Fruit fly (Drosophila melanogaster): ENCODE measurements around the gene Taf11.

Gene Taf11

DNA sequence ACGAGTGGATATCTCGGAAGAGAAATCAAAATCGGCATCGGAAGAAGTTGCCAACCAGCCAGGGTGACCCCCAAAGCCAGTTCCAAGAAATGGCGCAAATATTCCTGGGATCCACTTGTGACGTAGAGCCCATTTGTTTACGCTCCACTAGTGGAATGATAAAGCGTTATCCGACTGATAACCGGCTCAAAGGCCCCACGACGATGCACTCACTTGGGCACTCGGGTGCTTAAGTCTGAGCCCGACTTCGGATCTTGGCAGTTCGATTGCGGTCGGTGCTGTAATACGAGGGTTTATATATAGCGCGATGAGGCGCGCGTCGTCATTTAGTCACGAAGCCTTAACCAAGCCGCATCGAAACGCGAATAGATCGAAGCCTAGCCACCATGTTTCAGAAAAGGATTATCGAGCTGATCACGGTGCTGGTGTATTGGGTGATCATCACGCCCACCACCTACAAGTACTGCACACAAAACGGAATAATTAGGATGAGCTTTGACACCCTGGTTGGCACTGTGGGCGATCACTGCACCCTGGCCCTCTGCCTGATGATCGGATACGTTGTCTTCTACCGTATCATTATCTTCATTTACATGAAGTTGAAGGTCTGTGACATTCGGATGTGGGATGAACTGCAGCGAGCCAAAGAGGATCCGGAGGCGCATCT, 33.3 kb downstream of the Taf11 start, which contains the start of gene CG13116:
Gene CG13116, plus strand, starts transcription at position 323 of the 667 bp plus-strand sequence.
- TF ChIP-seq CG17801 (GFP tag; optimal IDR thresholded peaks at IDR 0.05; ENCODE audit: partially characterized antibody), result no peak

DNA sequence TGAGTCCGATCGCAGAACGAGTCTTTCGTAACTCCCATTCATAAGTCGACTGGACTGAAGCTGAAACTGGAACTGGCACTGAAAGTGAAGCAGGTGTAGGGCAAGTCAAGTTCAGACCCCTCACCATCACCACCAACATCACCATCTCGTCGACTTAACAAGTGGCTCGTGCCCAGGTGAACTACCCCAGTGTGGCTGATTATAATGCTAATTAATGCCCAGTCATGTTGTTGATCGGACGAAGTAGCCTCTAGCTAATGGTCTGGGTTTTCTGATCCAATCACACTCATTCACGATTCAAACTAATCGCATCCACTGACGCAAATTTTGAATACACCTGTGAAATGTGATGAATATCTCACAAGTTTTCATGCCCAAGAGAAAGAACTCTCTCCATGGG, 34.3 kb downstream of the Taf11 start:
- TF ChIP-seq CG17801 (GFP tag; optimal IDR thresholded peaks at IDR 0.05; ENCODE audit: partially characterized antibody), result no peak
